Fruit fly (Drosophila melanogaster): ENCODE results near the gene CG9107.

Gene CG9107

dm6 chr2L:5977729-5978078 is 46.6 kb downstream of the CG9107 start:
- TF ChIP-seq insv (optimal IDR thresholded peaks at IDR 0.05) (no peak), h (optimal IDR thresholded peaks at IDR 0.05) (no peak), Sin3A (optimal IDR thresholded peaks at IDR 0.05) (no peak), psq (optimal IDR thresholded peaks at IDR 0.05) (no peak), Myc (optimal IDR thresholded peaks at IDR 0.05) (no peak), ttk (optimal IDR thresholded peaks at IDR 0.05) (no peak)

dm6 chr2L:5977070-5977728 is 47.1 kb downstream of the CG9107 start:
- no peak for TF ChIP-seq Sin3A (optimal IDR thresholded peaks at IDR 0.05)

- no peak for TF ChIP-seq h (optimal IDR thresholded peaks at IDR 0.05)
- no peak for TF ChIP-seq Myc (optimal IDR thresholded peaks at IDR 0.05)
- no peak for TF ChIP-seq Sin3A (optimal IDR thresholded peaks at IDR 0.05)
- TF ChIP-seq ttk (optimal IDR thresholded peaks at IDR 0.05) = no peak
- no peak for TF ChIP-seq insv (optimal IDR thresholded peaks at IDR 0.05)
- TF ChIP-seq psq (optimal IDR thresholded peaks at IDR 0.05) = no peak
Measured at dm6 chr2L:5975601-5976000, 48.7 kb downstream of the CG9107 start.

dm6 chr2L:5975025-5975539 is 49.3 kb downstream of the CG9107 start:
- TF ChIP-seq ttk (optimal IDR thresholded peaks at IDR 0.05) = no peak
- TF ChIP-seq h (optimal IDR thresholded peaks at IDR 0.05) = no peak
- TF ChIP-seq insv (optimal IDR thresholded peaks at IDR 0.05) = no peak
- TF ChIP-seq psq (optimal IDR thresholded peaks at IDR 0.05) = no peak
- TF ChIP-seq Myc (optimal IDR thresholded peaks at IDR 0.05) = no peak
- no peak for TF ChIP-seq Sin3A (optimal IDR thresholded peaks at IDR 0.05)

- no peak for TF ChIP-seq ttk (optimal IDR thresholded peaks at IDR 0.05)
- TF ChIP-seq h (optimal IDR thresholded peaks at IDR 0.05) = no peak
- TF ChIP-seq Myc (optimal IDR thresholded peaks at IDR 0.05) = no peak
- TF ChIP-seq psq (optimal IDR thresholded peaks at IDR 0.05) = no peak
- no peak for TF ChIP-seq insv (optimal IDR thresholded peaks at IDR 0.05)
- no peak for TF ChIP-seq Sin3A (optimal IDR thresholded peaks at IDR 0.05)
Measured at dm6 chr2L:5974122-5974521, 50.2 kb downstream of the CG9107 start.

Measured in Kc167 (cell line).